Worm (Caenorhabditis elegans): ENCODE data around the gene ulp-2.
A peak's percentile ranks its signal among the peaks of the same experiment; 100 is the strongest.

ulp-2 gene

DNA sequence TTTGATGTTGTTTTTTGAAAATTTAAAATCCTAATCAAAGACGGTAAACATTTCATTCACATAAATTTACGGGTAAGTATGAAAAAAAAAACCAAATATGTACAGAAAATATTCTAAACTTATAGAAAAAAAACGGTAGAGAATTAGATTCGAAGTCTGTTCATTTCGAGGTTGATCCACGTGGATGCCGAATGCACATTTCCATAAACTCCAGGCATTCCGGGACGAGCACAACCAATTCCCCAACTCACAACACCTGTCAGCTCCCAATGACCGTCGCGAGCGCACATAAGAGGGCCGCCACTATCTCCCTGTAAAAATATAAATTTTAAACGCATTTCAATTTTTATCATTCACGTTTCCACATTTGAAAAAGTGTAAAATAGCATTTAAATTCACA, 11.6 kb downstream of the ulp-2 start:
- no peak for TF ChIP-seq ztf-28 (GFP tag; IDR thresholded peaks at IDR 0.05)
- peak; percentile 46 for TF ChIP-seq snpc-3.4 (tag; optimal IDR thresholded peaks at IDR 0.05)
- 0 out of 2 replicates have a peak, but pooled peaks have one; percentile 54 for TF ChIP-seq egl-18 (GFP tag; IDR thresholded peaks at IDR 0.05)
- TF ChIP-seq lin-35 (GFP tag; optimal IDR thresholded peaks at IDR 0.05) = no peak
- no peak for TF ChIP-seq cebp-1 (GFP tag; IDR thresholded peaks at IDR 0.05)
- TF ChIP-seq cebp-1 (tag; optimal IDR thresholded peaks at IDR 0.05) = no peak
- no peak for TF ChIP-seq K12H6.12 (tag; optimal IDR thresholded peaks at IDR 0.05)
- TF ChIP-seq madf-8 (GFP tag; conservative IDR thresholded peaks at IDR 0.05) = no peak
- TF ChIP-seq F37B4.10 (GFP tag; IDR thresholded peaks at IDR 0.05) = no peak
- TF ChIP-seq repo-1 (tag; optimal IDR thresholded peaks at IDR 0.05) = peak; percentile 63
- TF ChIP-seq nfyb-1 (GFP tag; IDR thresholded peaks at IDR 0.05) = 0 out of 2 replicates have a peak, but pooled peaks have one; percentile 10
- no peak for TF ChIP-seq attf-5 (GFP tag; optimal IDR thresholded peaks at IDR 0.05)
- peak; percentile 62; the same call in 1 of the 2 replicates for TF ChIP-seq B0336.3 (GFP tag; IDR thresholded peaks at IDR 0.05)
- 0 out of 2 replicates have a peak, but pooled peaks have one; percentile 47 for TF ChIP-seq Y53G8AR.9 (GFP tag; conservative IDR thresholded peaks at IDR 0.05)
- TF ChIP-seq madf-6 (GFP tag; IDR thresholded peaks at IDR 0.05) = peak; percentile 43
- TF ChIP-seq dpl-1 (GFP tag; optimal IDR thresholded peaks at IDR 0.05) = no peak
- TF ChIP-seq C17E4.6 (GFP tag; IDR thresholded peaks at IDR 0.05) = peak; percentile 52; the same call in 1 of the 2 replicates
- no peak for TF ChIP-seq F10E7.11 (tag; optimal IDR thresholded peaks at IDR 0.05)
- no peak for TF ChIP-seq ceh-27 (GFP tag; optimal IDR thresholded peaks at IDR 0.05)
- peak; percentile 4; the same call in 1 of the 2 replicates for TF ChIP-seq hmg-1.2 (GFP tag; IDR thresholded peaks at IDR 0.05)
- TF ChIP-seq ceh-100 (GFP tag; IDR thresholded peaks at IDR 0.05) = no peak
- TF ChIP-seq Y56A3A.18 (GFP tag; IDR thresholded peaks at IDR 0.05) = no peak
- TF ChIP-seq ekl-4 (GFP tag; IDR thresholded peaks at IDR 0.05) = 0 out of 2 replicates have a peak, but pooled peaks have one; percentile 17
- no peak for TF ChIP-seq rec-8 (tag; optimal IDR thresholded peaks at IDR 0.05)
- no peak for TF ChIP-seq ama-1 (optimal IDR thresholded peaks at IDR 0.05)
- no peak for TF ChIP-seq ama-1 (GFP tag; optimal IDR thresholded peaks at IDR 0.05)
- TF ChIP-seq hrde-1 (tag; optimal IDR thresholded peaks at IDR 0.05; ENCODE audit: borderline replicate concordance) = peak; percentile 13
- no peak for TF ChIP-seq cebp-2 (GFP tag; IDR thresholded peaks at IDR 0.05)
- no peak for TF ChIP-seq bed-1 (GFP tag; IDR thresholded peaks at IDR 0.05)

DNA sequence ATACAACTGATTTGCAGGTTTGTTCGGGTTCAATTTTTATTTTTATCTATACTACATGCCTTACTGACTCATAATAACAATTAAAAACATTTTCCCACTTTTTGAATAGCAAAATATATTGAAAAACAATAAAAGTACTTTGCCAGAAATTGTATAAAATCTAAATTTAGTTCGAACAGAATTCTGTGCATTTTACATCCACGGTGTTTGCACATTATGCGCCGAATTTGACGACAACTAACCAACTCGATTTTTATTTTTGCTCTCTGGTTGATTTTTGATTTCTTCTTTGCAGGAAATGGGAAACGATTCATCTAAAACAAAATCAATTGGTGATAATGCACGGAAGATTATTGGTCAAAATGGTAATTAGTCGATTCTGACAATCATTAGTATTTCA, 12.9 kb downstream of the ulp-2 start:
- TF ChIP-seq ZK185.1 (tag; optimal IDR thresholded peaks at IDR 0.05; ENCODE audit: poor library complexity, severe bottlenecking) (peak; percentile 23), madf-10 (tag; optimal IDR thresholded peaks at IDR 0.05) (no peak)

DNA sequence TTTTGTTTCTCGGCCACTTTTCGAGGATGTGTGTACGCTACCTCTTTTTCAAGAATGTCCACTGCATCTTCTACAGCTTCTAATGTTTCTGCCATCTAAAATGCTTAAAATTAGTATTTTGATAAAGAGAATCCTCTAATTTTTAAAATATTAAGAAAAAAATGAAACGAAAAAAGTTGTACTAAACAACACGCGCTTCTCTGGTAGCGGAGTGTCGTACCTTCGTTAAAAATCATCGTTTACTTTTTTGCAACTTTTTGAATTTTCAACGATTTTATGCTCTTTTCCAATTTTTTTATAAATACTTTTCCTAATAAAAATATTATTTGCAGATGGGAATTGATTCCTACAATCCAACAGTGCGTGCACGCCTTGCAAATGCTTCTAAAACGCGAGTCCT, 14.0 kb downstream of the ulp-2 start, which contains the start of the genes gldi-11 and ZK546.2:
Gene gldi-11, minus strand, starts transcription at position 95 of the 400 bp plus-strand sequence.
Gene ZK546.2, plus strand, starts transcription at position 333 of the 400 bp plus-strand sequence.
- no peak for TF ChIP-seq hrde-1 (tag; optimal IDR thresholded peaks at IDR 0.05; ENCODE audit: borderline replicate concordance)
- TF ChIP-seq attf-3 (GFP tag; conservative IDR thresholded peaks at IDR 0.05) = peak; percentile 82

DNA sequence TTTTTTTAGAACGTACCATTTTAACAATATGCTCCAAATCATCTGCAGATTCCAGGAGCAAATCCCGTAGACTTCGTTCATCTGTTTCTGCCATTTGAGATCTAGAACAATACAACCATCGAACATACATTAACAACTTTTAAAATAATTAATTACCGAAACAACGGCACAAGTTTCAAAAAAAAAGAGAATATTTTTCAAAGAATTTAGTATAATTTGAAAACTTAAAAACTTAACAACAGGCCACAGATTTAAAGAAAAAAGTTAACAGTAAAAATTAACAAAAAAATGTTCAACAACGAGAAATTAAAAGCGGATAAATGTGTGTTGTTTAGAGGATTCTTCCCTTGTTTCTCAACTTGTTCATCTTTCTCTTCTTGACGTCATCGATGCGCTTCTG, 15.8 kb downstream of the ulp-2 start, which contains the start of gene mdt-4:
Gene mdt-4, minus strand, starts transcription at position 101 of the 400 bp plus-strand sequence.
- TF ChIP-seq sdz-38 (tag; optimal IDR thresholded peaks at IDR 0.05) (no peak), nfya-2 (GFP tag; IDR thresholded peaks at IDR 0.05) (no peak), aptf-2 (GFP tag; conservative IDR thresholded peaks at IDR 0.05) (no peak), attf-5 (GFP tag; optimal IDR thresholded peaks at IDR 0.05) (no peak), lin-40 (tag; optimal IDR thresholded peaks at IDR 0.05) (no peak), pha-4 (tag; optimal IDR thresholded peaks at IDR 0.05) (no peak), bed-1 (GFP tag; IDR thresholded peaks at IDR 0.05) (no peak), D2030.7 (GFP tag; IDR thresholded peaks at IDR 0.05) (no peak)
